Fruit fly (Drosophila melanogaster): ENCODE results near the gene CG9522.

- TF ChIP-seq tj (GFP tag; optimal IDR thresholded peaks at IDR 0.05) (no peak), Clk (GFP tag; optimal IDR thresholded peaks at IDR 0.05) (no peak), CG33017 (tag; optimal IDR thresholded peaks at IDR 0.05) (no peak), CG7101 (tag; optimal IDR thresholded peaks at IDR 0.05) (no peak), CG1620 (GFP tag; optimal IDR thresholded peaks at IDR 0.05) (no peak), kay (GFP tag; ENCODE audit: borderline replicate concordance) (no peak), CG11617 (GFP tag; optimal IDR thresholded peaks at IDR 0.05) (no peak), CG14711 (tag; optimal IDR thresholded peaks at IDR 0.05) (no peak), toe (GFP tag; optimal IDR thresholded peaks at IDR 0.05) (no peak)
Observed at dm6 chrX:14897592-14897991, 49.0 kb upstream of the CG9522 start.
